Worm (Caenorhabditis elegans) whole organism, L4 larva: ENCODE results near the gene B0507.4.
A peak's percentile ranks its signal among the peaks of the same experiment; 100 is the strongest.

Source experiments
- aha-1 ChIP-seq: fragments of 150-350 bp; peaks from one replicate; lab custom pipeline; 2014; ENCODE audit warnings: missing biosample characterization, missing genetic modification characterization
- ceh-32 ChIP-seq: sonication (generic microtip); optimal IDR thresholded peaks from 2 replicates; lab custom pipeline; 2016; ENCODE audit warnings: mild to moderate bottlenecking, missing genetic modification characterization, missing compliant biosample characterization; ENCODE audit not compliant: poor library complexity
- ces-1 ChIP-seq: fragments of 150-350 bp; sonication (generic microtip); optimal IDR thresholded peaks from 4 replicates; lab custom pipeline; 2014; ENCODE audit warnings: missing biosample characterization, missing genetic modification reagents, missing genetic modification characterization
- hmg-1.1 ChIP-seq: fragments of 200-800 bp; sonication (Bioruptor generic); IDR thresholded peaks from 2 replicates; pipeline ENCODE4 v1.3.6; 2022; ENCODE audit warnings: missing genetic modification reagents, missing genetic modification characterization, missing compliant biosample characterization
- mdl-1 ChIP-seq, 2 experiments: fragments of 150-350 bp in 1 of 2; sonication (generic microtip) in 1 of 2; optimal IDR thresholded peaks; 2 replicates each; lab custom pipeline; 2014 to 2017; ENCODE audit warnings: missing biosample characterization in 2 of 2, missing genetic modification characterization in 2 of 2

B0507.4 gene

DNA sequence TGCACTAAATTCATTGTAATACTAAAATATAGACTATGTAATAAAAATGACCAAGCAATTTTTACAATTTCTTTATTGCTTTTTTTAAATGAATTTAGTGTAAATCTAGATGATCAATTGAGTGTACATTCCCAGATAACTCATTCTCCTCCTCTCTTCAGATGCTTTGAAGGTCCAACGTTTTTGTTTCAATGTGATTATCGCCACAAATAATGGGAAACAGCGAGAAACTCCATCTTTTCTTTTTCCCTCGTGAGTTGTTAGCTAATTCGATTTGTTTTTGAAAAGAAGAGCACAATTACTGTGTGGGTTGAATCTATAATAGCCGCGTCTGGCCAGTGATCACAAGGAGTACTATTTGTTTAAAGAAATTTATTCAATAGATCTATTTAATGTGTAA lies 50.3 kb downstream of the B0507.4 start:
- TF ChIP-seq ceh-32 (tag; lab: Kevin White, UChicago) (no peak), aha-1 (peak; percentile 88), hmg-1.1 (GFP tag; lab: Robert Waterston, UW) (no peak), ces-1 (GFP tag; lab: Kevin White, UChicago) (peak; percentile 78), mdl-1 (tag; optimal IDR thresholded peaks at IDR 0.05; lab: Kevin White, UChicago) (no peak)
